Fruit fly (Drosophila melanogaster): ENCODE results near the gene CG15211.

The CG15211 gene

dm6 chrX:10806718-10807412, 34.5 kb downstream of the CG15211 start (continued):
- TF ChIP-seq pum (GFP tag; optimal IDR thresholded peaks at IDR 0.05) = no peak
- TF ChIP-seq twi (tag; optimal IDR thresholded peaks at IDR 0.05) = no peak
- no peak for TF ChIP-seq run (tag; optimal IDR thresholded peaks at IDR 0.05)
- TF ChIP-seq CG8359 (GFP tag; optimal IDR thresholded peaks at IDR 0.05; ENCODE audit: borderline replicate concordance) = no peak
- TF ChIP-seq CG12659 (GFP tag; optimal IDR thresholded peaks at IDR 0.05) = peak; percentile 0
- no peak for TF ChIP-seq CG4617 (GFP tag; optimal IDR thresholded peaks at IDR 0.05; ENCODE audit: borderline replicate concordance)
- TF ChIP-seq ac (GFP tag; optimal IDR thresholded peaks at IDR 0.05) = no peak
- TF ChIP-seq sisA (GFP tag; IDR thresholded peaks at IDR 0.05) = no peak
- no peak for TF ChIP-seq Antp (GFP tag; optimal IDR thresholded peaks at IDR 0.05)
- TF ChIP-seq otp (GFP tag; IDR thresholded peaks at IDR 0.05) = no peak
- peak; percentile 19 for TF ChIP-seq pzg (GFP tag; optimal IDR thresholded peaks at IDR 0.05)
- no peak for TF ChIP-seq CG1647 (GFP tag; optimal IDR thresholded peaks at IDR 0.05)
- no peak for TF ChIP-seq CG11695 (GFP tag; IDR thresholded peaks at IDR 0.05)
- TF ChIP-seq sc (optimal IDR thresholded peaks at IDR 0.05) = no peak
- TF ChIP-seq sc (GFP tag; optimal IDR thresholded peaks at IDR 0.05) = no peak
- no peak for TF ChIP-seq repo (GFP tag; optimal IDR thresholded peaks at IDR 0.05)
- TF ChIP-seq Dek (tag; optimal IDR thresholded peaks at IDR 0.05) = no peak
- TF ChIP-seq CG11504 (tag; optimal IDR thresholded peaks at IDR 0.05) = peak; percentile 8
- no peak for TF ChIP-seq gro (GFP tag; optimal IDR thresholded peaks at IDR 0.05)
- no peak for TF ChIP-seq maf-S (GFP tag; optimal IDR thresholded peaks at IDR 0.05)
- TF ChIP-seq CG13894 (tag; optimal IDR thresholded peaks at IDR 0.05) = no peak
- no peak for TF ChIP-seq Drgx (GFP tag; IDR thresholded peaks at IDR 0.05)
- peak; percentile 29; the same call in 1 of the 2 replicates for TF ChIP-seq Atf6 (GFP tag; IDR thresholded peaks at IDR 0.05)
- TF ChIP-seq lilli (GFP tag; optimal IDR thresholded peaks at IDR 0.05) = no peak
- TF ChIP-seq CHES-1-like (GFP tag; optimal IDR thresholded peaks at IDR 0.05) = no peak
- no peak for TF ChIP-seq pros (GFP tag; optimal IDR thresholded peaks at IDR 0.05)
- no peak for TF ChIP-seq CG16813 (GFP tag; IDR thresholded peaks at IDR 0.05; ENCODE audit: partially characterized antibody)
- no peak for TF ChIP-seq D (optimal IDR thresholded peaks at IDR 0.05)
- TF ChIP-seq D (GFP tag; optimal IDR thresholded peaks at IDR 0.05) = no peak
- no peak for TF ChIP-seq ftz-f1 (GFP tag; optimal IDR thresholded peaks at IDR 0.05)
- no peak for TF ChIP-seq Side (GFP tag; optimal IDR thresholded peaks at IDR 0.05)
- no peak for TF ChIP-seq grn (GFP tag; optimal IDR thresholded peaks at IDR 0.05)
- no peak for TF ChIP-seq CG7271 (tag; optimal IDR thresholded peaks at IDR 0.05)
- TF ChIP-seq CTCF (GFP tag; optimal IDR thresholded peaks at IDR 0.05) = no peak
- TF ChIP-seq CG4282 (GFP tag; optimal IDR thresholded peaks at IDR 0.05) = no peak
- peak; percentile 1 for TF ChIP-seq stwl (tag; optimal IDR thresholded peaks at IDR 0.05)
- no peak for TF ChIP-seq CG11247 (GFP tag; IDR thresholded peaks at IDR 0.05)
- no peak for TF ChIP-seq sna (GFP tag; IDR thresholded peaks at IDR 0.05; ENCODE audit: partially characterized antibody)
- TF ChIP-seq lbe (GFP tag; optimal IDR thresholded peaks at IDR 0.05) = peak; percentile 0
- TF ChIP-seq CG13287 (GFP tag; IDR thresholded peaks at IDR 0.05; ENCODE audit: partially characterized antibody) = 0 out of 2 replicates have a peak, but pooled peaks have one; percentile 10
- no peak for TF ChIP-seq eyg (GFP tag; optimal IDR thresholded peaks at IDR 0.05)
- TF ChIP-seq Mrtf (GFP tag; IDR thresholded peaks at IDR 0.05) = no peak
- TF ChIP-seq Tbp (GFP tag; optimal IDR thresholded peaks at IDR 0.05) = no peak
- no peak for TF ChIP-seq shn (GFP tag; optimal IDR thresholded peaks at IDR 0.05)
- TF ChIP-seq Xrp1 (GFP tag; IDR thresholded peaks at IDR 0.05) = no peak
- TF ChIP-seq CG1233 (GFP tag; optimal IDR thresholded peaks at IDR 0.05) = no peak
- TF ChIP-seq CG18011 (GFP tag; optimal IDR thresholded peaks at IDR 0.05) = no peak
- TF ChIP-seq CG13424 (tag; optimal IDR thresholded peaks at IDR 0.05) = peak; percentile 16
- TF ChIP-seq CG8478 (optimal IDR thresholded peaks at IDR 0.05) = no peak
- TF ChIP-seq CG14710 (tag; optimal IDR thresholded peaks at IDR 0.05) = no peak
- TF ChIP-seq NFAT (GFP tag; IDR thresholded peaks at IDR 0.05) = no peak
- TF ChIP-seq C15 (GFP tag; IDR thresholded peaks at IDR 0.05) = no peak
